Worm (Caenorhabditis elegans): ENCODE data around the gene lido-13.

Gene lido-13

DNA sequence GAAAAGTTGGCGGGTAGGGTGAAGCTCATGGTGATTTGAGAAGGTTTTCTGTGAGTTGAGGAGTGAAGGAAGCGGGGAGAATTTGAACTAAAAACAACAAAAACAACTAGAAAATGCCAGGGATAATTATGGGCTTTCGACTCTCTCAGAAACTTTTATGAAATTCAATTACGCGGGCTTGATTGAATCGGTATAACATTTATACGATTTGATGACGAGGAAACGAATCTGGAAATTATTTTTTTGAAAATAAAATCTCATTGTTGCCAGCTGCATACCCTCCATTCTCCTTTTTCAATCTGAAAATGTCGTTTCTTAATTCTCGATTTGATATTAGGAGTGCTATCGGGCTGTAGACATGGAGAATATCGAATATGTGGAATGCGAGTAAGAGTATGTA is 37.1 kb upstream of the lido-13 start, which contains the start of gene srg-21:
Gene srg-21 (minus strand): TSS at position 101 of the 400 bp plus-strand sequence.
- TF ChIP-seq nhr-77 (tag; optimal IDR thresholded peaks at IDR 0.05) (no peak), ceh-16 (tag; optimal IDR thresholded peaks at IDR 0.05) (no peak), nhr-43 (tag; optimal IDR thresholded peaks at IDR 0.05; ENCODE audit: poor library complexity, severe bottlenecking) (no peak), unc-62 (GFP tag; optimal IDR thresholded peaks at IDR 0.05) (no peak), aly-2 (tag; optimal IDR thresholded peaks at IDR 0.05) (no peak), sea-2 (GFP tag; optimal IDR thresholded peaks at IDR 0.05) (no peak)

ce11 chrII:3087134-3087533 is 33.0 kb upstream of the lido-13 start:
- no peak for TF ChIP-seq ztf-4 (tag; optimal IDR thresholded peaks at IDR 0.05)
- no peak for TF ChIP-seq pha-4 (tag; optimal IDR thresholded peaks at IDR 0.05)
- no peak for TF ChIP-seq skn-1 (tag; optimal IDR thresholded peaks at IDR 0.05)
- TF ChIP-seq sea-2 (GFP tag; optimal IDR thresholded peaks at IDR 0.05) = no peak
- TF ChIP-seq mdl-1 (tag; optimal IDR thresholded peaks at IDR 0.05) = no peak
- TF ChIP-seq nhr-77 (tag; optimal IDR thresholded peaks at IDR 0.05) = no peak
- no peak for TF ChIP-seq ceh-16 (tag; optimal IDR thresholded peaks at IDR 0.05)
- TF ChIP-seq elt-3 (tag; optimal IDR thresholded peaks at IDR 0.05) = no peak
- no peak for TF ChIP-seq zag-1 (tag; optimal IDR thresholded peaks at IDR 0.05)

DNA sequence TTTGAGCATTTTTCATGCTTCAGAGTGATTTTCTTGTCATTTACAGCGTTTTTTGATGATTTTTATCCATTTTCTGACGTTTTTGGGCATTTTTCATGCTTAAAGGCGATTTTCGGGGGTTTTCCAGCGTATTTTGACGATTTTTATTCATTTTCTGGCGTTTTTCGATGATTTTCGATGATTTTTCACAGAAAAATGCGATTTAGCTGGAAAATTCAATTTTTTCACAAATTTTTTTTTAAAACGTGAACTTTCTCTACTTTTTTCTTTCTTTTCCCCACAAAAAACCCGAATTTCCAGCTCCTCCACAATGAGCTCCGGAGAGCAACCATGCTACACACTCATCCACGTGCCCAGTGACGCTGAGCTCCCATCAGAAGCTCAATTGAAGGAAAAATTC is 24.4 kb upstream of the lido-13 start, which contains the start of gene copb-1:
Gene copb-1 (plus strand): TSS at position 301 of the 400 bp plus-strand sequence.
- TF ChIP-seq nfya-1 (tag; optimal IDR thresholded peaks at IDR 0.05; ENCODE audit: insufficient read depth) (no peak), mml-1 (tag; optimal IDR thresholded peaks at IDR 0.05) (no peak), nhr-67 (tag; optimal IDR thresholded peaks at IDR 0.05) (no peak), nhr-23 (tag; optimal IDR thresholded peaks at IDR 0.05) (no peak), ceh-9 (tag; optimal IDR thresholded peaks at IDR 0.05) (no peak), ztf-4 (tag; optimal IDR thresholded peaks at IDR 0.05) (no peak), elt-2 (tag; optimal IDR thresholded peaks at IDR 0.05) (no peak), nhr-77 (tag; optimal IDR thresholded peaks at IDR 0.05) (no peak), lin-39 (tag; optimal IDR thresholded peaks at IDR 0.05) (no peak), R02D3.7 (tag; optimal IDR thresholded peaks at IDR 0.05) (no peak), eor-1 (tag; optimal IDR thresholded peaks at IDR 0.05) (no peak)

DNA sequence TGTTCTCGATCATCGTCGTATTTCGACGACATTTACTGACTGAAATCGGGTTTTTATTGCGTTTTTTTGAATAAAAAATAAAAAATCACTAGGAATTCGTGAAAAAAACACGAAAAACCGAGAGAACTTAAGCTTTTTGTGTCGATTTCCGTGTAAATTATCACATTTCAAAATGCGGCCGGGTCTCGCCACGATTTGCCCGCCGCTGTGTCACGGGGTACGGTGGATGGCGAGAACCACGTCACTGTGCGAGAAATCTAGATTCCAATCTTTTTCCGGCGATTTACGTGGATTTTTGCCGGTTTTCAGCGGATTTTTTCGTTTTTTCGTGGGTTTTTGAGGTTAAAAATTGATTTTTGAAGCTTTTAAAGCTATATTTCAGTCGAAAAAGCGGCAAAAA is 22.8 kb upstream of the lido-13 start, which contains the start of gene Y25C1A.8:
Gene Y25C1A.8 (minus strand): TSS at position 45 of the 400 bp plus-strand sequence.
- no peak for TF ChIP-seq mml-1 (tag; optimal IDR thresholded peaks at IDR 0.05)
- TF ChIP-seq elt-2 (tag; optimal IDR thresholded peaks at IDR 0.05) = peak; percentile 75
- peak; percentile 83 for TF ChIP-seq skn-1 (tag; optimal IDR thresholded peaks at IDR 0.05)
- TF ChIP-seq hmg-11 (tag; optimal IDR thresholded peaks at IDR 0.05) = peak; percentile 91
- peak; percentile 95 for TF ChIP-seq nhr-43 (tag; optimal IDR thresholded peaks at IDR 0.05; ENCODE audit: poor library complexity, severe bottlenecking)
- TF ChIP-seq egl-5 (tag; optimal IDR thresholded peaks at IDR 0.05) = peak; percentile 87
- no peak for TF ChIP-seq mdl-1 (tag; optimal IDR thresholded peaks at IDR 0.05)
- TF ChIP-seq nhr-25 (tag; optimal IDR thresholded peaks at IDR 0.05) = peak; percentile 80
- peak; percentile 71 for TF ChIP-seq elt-1 (tag; optimal IDR thresholded peaks at IDR 0.05)
- peak; percentile 87 for TF ChIP-seq tbx-2 (tag; optimal IDR thresholded peaks at IDR 0.05)
- peak; percentile 76 for TF ChIP-seq lin-15B (tag; optimal IDR thresholded peaks at IDR 0.05)
- TF ChIP-seq lsy-12 (tag; optimal IDR thresholded peaks at IDR 0.05) = peak; percentile 90
- TF ChIP-seq ZK546.5 (tag; optimal IDR thresholded peaks at IDR 0.05) = peak; percentile 17
- peak; percentile 20 for TF ChIP-seq ama-1 (optimal IDR thresholded peaks at IDR 0.05)
- peak; percentile 32 for TF ChIP-seq pqm-1 (tag; optimal IDR thresholded peaks at IDR 0.05)
- peak; percentile 85 for TF ChIP-seq snpc-4 (tag; optimal IDR thresholded peaks at IDR 0.05)
- no peak for TF ChIP-seq unc-62 (GFP tag; optimal IDR thresholded peaks at IDR 0.05)
- TF ChIP-seq nhr-28 (tag; optimal IDR thresholded peaks at IDR 0.05) = no peak
- peak; percentile 89 for TF ChIP-seq nhr-23 (tag; optimal IDR thresholded peaks at IDR 0.05)
- TF ChIP-seq egl-27 (tag; optimal IDR thresholded peaks at IDR 0.05) = no peak
- no peak for TF ChIP-seq eor-1 (tag; optimal IDR thresholded peaks at IDR 0.05)
- TF ChIP-seq nhr-11 (tag; optimal IDR thresholded peaks at IDR 0.05) = no peak
- TF ChIP-seq ceh-28 (tag; optimal IDR thresholded peaks at IDR 0.05) = peak; percentile 86
- TF ChIP-seq R02D3.7 (tag; optimal IDR thresholded peaks at IDR 0.05) = peak; percentile 83
- TF ChIP-seq sea-2 (GFP tag; optimal IDR thresholded peaks at IDR 0.05) = no peak
- no peak for TF ChIP-seq nhr-76 (tag; optimal IDR thresholded peaks at IDR 0.05)
- peak; percentile 35 for TF ChIP-seq daf-12 (tag; optimal IDR thresholded peaks at IDR 0.05)
- peak; percentile 94 for TF ChIP-seq jun-1 (tag; optimal IDR thresholded peaks at IDR 0.05)
- TF ChIP-seq pha-4 (tag; optimal IDR thresholded peaks at IDR 0.05) = peak; percentile 88
- TF ChIP-seq fkh-2 (tag; optimal IDR thresholded peaks at IDR 0.05) = peak; percentile 35
- peak; percentile 96 for TF ChIP-seq nfya-1 (tag; optimal IDR thresholded peaks at IDR 0.05; ENCODE audit: insufficient read depth)
- peak in 1 of 3 experiments; percentile 32 for TF ChIP-seq elt-3 (tag; optimal IDR thresholded peaks at IDR 0.05)
- peak; percentile 82 for TF ChIP-seq aly-2 (tag; optimal IDR thresholded peaks at IDR 0.05)
- TF ChIP-seq nhr-67 (tag; optimal IDR thresholded peaks at IDR 0.05) = no peak
- peak; percentile 23 for TF ChIP-seq fos-1 (tag; optimal IDR thresholded peaks at IDR 0.05)
- TF ChIP-seq lin-39 (tag; optimal IDR thresholded peaks at IDR 0.05) = peak; percentile 89
- peak; percentile 41 for TF ChIP-seq nhr-77 (tag; optimal IDR thresholded peaks at IDR 0.05)
- no peak for TF ChIP-seq ztf-11 (tag; optimal IDR thresholded peaks at IDR 0.05)
- no peak for TF ChIP-seq ztf-4 (tag; optimal IDR thresholded peaks at IDR 0.05)
- TF ChIP-seq ceh-9 (tag; optimal IDR thresholded peaks at IDR 0.05) = no peak
- TF ChIP-seq unc-39 (tag; optimal IDR thresholded peaks at IDR 0.05) = no peak
- TF ChIP-seq ceh-16 (tag; optimal IDR thresholded peaks at IDR 0.05) = no peak
- TF ChIP-seq ceh-82 (tag; optimal IDR thresholded peaks at IDR 0.05) = peak; percentile 89

Measured in whole organism, L3 larva.